Worm (Caenorhabditis elegans) whole organism, L1 larva: ENCODE results near the gene Y41G9A.17.

Experiments
- ama-1 ChIP-seq: fragments of 150-350 bp; optimal IDR thresholded peaks from 2 replicates; lab custom pipeline; 2014
- blmp-1 ChIP-seq: fragments of 150-350 bp; optimal IDR thresholded peaks from 2 replicates; lab custom pipeline; 2014; ENCODE audit warnings: missing biosample characterization, missing genetic modification characterization
- ceh-8 ChIP-seq: fragments of 200-800 bp; sonication (Bioruptor generic); optimal IDR thresholded peaks from 2 replicates; lab custom pipeline; 2018; ENCODE audit warnings: mild to moderate bottlenecking, missing genetic modification characterization, moderate library complexity, missing compliant biosample characterization
- elt-2 ChIP-seq: sonication (generic microtip); optimal IDR thresholded peaks from 2 replicates; lab custom pipeline; 2016; ENCODE audit warnings: missing genetic modification characterization, mild to moderate bottlenecking, inconsistent platforms, missing compliant biosample characterization, missing genetic modification reagents
- elt-3 ChIP-seq, 6 experiments: fragments of 150-350 bp in 1 of 6; sonication (generic microtip); optimal IDR thresholded peaks; 2 replicates each; lab custom pipeline; 2017 to 2018; ENCODE audit warnings: missing biosample characterization in 6 of 6, missing genetic modification characterization in 6 of 6, inconsistent platforms in 1 of 6
- fkh-8 ChIP-seq: sonication (generic microtip); optimal IDR thresholded peaks from 2 replicates; lab custom pipeline; 2016; ENCODE audit warnings: mild to moderate bottlenecking, missing genetic modification characterization, missing compliant biosample characterization
- fos-1 ChIP-seq: fragments of 150-350 bp; optimal IDR thresholded peaks from 2 replicates; lab custom pipeline; 2014; ENCODE audit warnings: missing biosample characterization, missing genetic modification characterization
- hlh-4 ChIP-seq: sonication (generic microtip); optimal IDR thresholded peaks from 2 replicates; lab custom pipeline; 2016; ENCODE audit warnings: mild to moderate bottlenecking, missing genetic modification characterization, missing compliant biosample characterization
- lin-14 ChIP-seq: fragments of 200-800 bp; sonication (Bioruptor generic); optimal IDR thresholded peaks from 2 replicates; lab custom pipeline; 2018; ENCODE audit warnings: mild to moderate bottlenecking, missing genetic modification characterization, moderate library complexity, missing compliant biosample characterization
- lin-39 ChIP-seq: fragments of 150-350 bp; optimal IDR thresholded peaks from 2 replicates; lab custom pipeline; 2014; ENCODE audit warnings: missing biosample characterization, missing genetic modification reagents, missing genetic modification characterization
- mab-9 ChIP-seq: fragments of 200-800 bp; sonication (Bioruptor generic); IDR thresholded peaks from 2 replicates; pipeline ENCODE4 v1.3.6; 2022; ENCODE audit warnings: missing genetic modification reagents, missing genetic modification characterization, missing compliant biosample characterization
- mef-2 ChIP-seq: fragments of 150-350 bp; optimal IDR thresholded peaks from 2 replicates; lab custom pipeline; 2014; ENCODE audit warnings: missing biosample characterization, missing genetic modification characterization
- nhr-11 ChIP-seq: fragments of 150-350 bp; optimal IDR thresholded peaks from 2 replicates; lab custom pipeline; 2014; ENCODE audit warnings: missing biosample characterization, missing genetic modification characterization
- nhr-71 ChIP-seq: sonication (generic microtip); optimal IDR thresholded peaks from 2 replicates; lab custom pipeline; 2016; ENCODE audit warnings: mild to moderate bottlenecking, missing genetic modification characterization, moderate library complexity, missing compliant biosample characterization
- nhr-85 ChIP-seq: sonication (generic microtip); peaks from one replicate; lab custom pipeline; 2016; ENCODE audit warnings: missing genetic modification characterization, inconsistent platforms, missing compliant biosample characterization
- rnt-1 ChIP-seq: sonication (generic microtip); optimal IDR thresholded peaks from 2 replicates; lab custom pipeline; 2016; ENCODE audit warnings: mild to moderate bottlenecking, missing genetic modification characterization, moderate library complexity, missing compliant biosample characterization
- snpc-4 ChIP-seq: fragments of 150-350 bp; optimal IDR thresholded peaks from 2 replicates; lab custom pipeline; 2014; ENCODE audit warnings: missing biosample characterization, missing genetic modification characterization
- snu-23 ChIP-seq: sonication (generic microtip); optimal IDR thresholded peaks from 2 replicates; lab custom pipeline; 2016; ENCODE audit warnings: missing genetic modification characterization, missing compliant biosample characterization
- sptf-1 ChIP-seq: fragments of 150-350 bp; optimal IDR thresholded peaks from 2 replicates; lab custom pipeline; 2014; ENCODE audit warnings: missing biosample characterization, missing genetic modification characterization
- tbx-2 ChIP-seq: sonication (generic microtip); optimal IDR thresholded peaks from 2 replicates; lab custom pipeline; 2016; ENCODE audit warnings: missing genetic modification characterization, missing compliant biosample characterization
- unc-30 ChIP-seq: sonication (generic microtip); optimal IDR thresholded peaks from 2 replicates; lab custom pipeline; 2017; ENCODE audit warnings: missing biosample characterization, missing genetic modification characterization
- unc-62 ChIP-seq: fragments of 150-350 bp; optimal IDR thresholded peaks from 2 replicates; lab custom pipeline; 2014; ENCODE audit warnings: missing biosample characterization, missing genetic modification reagents, missing genetic modification characterization
- unc-86 ChIP-seq: sonication (generic microtip); optimal IDR thresholded peaks from 2 replicates; lab custom pipeline; 2016; ENCODE audit warnings: missing genetic modification characterization, missing compliant biosample characterization

Y41G9A.17 gene

ce11 chrX:2955628-2956027 lies 43.9 kb downstream of the Y41G9A.17 start:
- TF ChIP-seq mef-2 (no peak), ama-1 (lab: Kevin White, UChicago) (no peak), fkh-8 (tag; lab: Kevin White, UChicago) (no peak), sptf-1 (tag; lab: Kevin White, UChicago) (no peak), unc-86 (peak; percentile 65), lin-39 (tag; lab: Kevin White, UChicago) (no peak), hlh-4 (no peak), lin-14 (GFP tag; lab: Kevin White, UChicago) (peak; percentile 49), tbx-2 (no peak), unc-62 (GFP tag; lab: Kevin White, UChicago) (no peak)

- TF ChIP-seq lin-14 (GFP tag; lab: Kevin White, UChicago) = peak; percentile 72
- 0 out of 2 replicates have a peak, but pooled peaks have one; percentile 12 for TF ChIP-seq mab-9 (GFP tag; lab: Robert Waterston, UW)
- no peak for TF ChIP-seq fos-1 (tag; lab: Kevin White, UChicago)
- TF ChIP-seq snpc-4 = no peak
- no peak for TF ChIP-seq ceh-8 (GFP tag; lab: Kevin White, UChicago)
These were observed 46.0 kb downstream of the Y41G9A.17 start for ce11 chrX:2953522-2954032.

- TF ChIP-seq nhr-11 (tag; lab: Kevin White, UChicago) (no peak), rnt-1 (tag; lab: Kevin White, UChicago) (peak; percentile 8), elt-2 (tag; lab: Kevin White, UChicago) (no peak), nhr-71 (tag; lab: Kevin White, UChicago) (peak; percentile 55), lin-14 (GFP tag; lab: Kevin White, UChicago) (peak; percentile 55)
- TF ChIP-seq, all 84 proteins: peak for 3
These were observed 49.3 kb downstream of the Y41G9A.17 start for ce11 chrX:2950234-2950633.

- peak in 4 of 6 experiments; percentile 34 to 79 (median 66) for TF ChIP-seq elt-3 (tag; optimal IDR thresholded peaks at IDR 0.05; lab: Kevin White, UChicago)
- peak; percentile 4 for TF ChIP-seq snu-23 (GFP tag; lab: Kevin White, UChicago)
- no peak for TF ChIP-seq unc-30 (tag; lab: Kevin White, UChicago)
- no peak for TF ChIP-seq rnt-1 (tag; lab: Kevin White, UChicago)
- peak; percentile 57 for TF ChIP-seq lin-14 (GFP tag; lab: Kevin White, UChicago)
- TF ChIP-seq nhr-85 (tag; lab: Kevin White, UChicago) = peak; percentile 81
- TF ChIP-seq blmp-1 = peak; percentile 80
- TF ChIP-seq, all 84 proteins: peak for 5
These were observed 53.0 kb downstream of the Y41G9A.17 start, which contains the start of the genes Y41G9A.10 and Y41G9A.5 for ce11 chrX:2946508-2947005. Gene Y41G9A.10, minus strand, starts transcription at chrX:2946558. Gene Y41G9A.5, plus strand, starts transcription at chrX:2946667.
